Fruit fly (Drosophila melanogaster) whole organism, wandering third instar larva: Measurements from ENCODE around the gene Mpc1.

Source experiments
- HLH106 ChIP-seq: fragments of 200-800 bp; optimal IDR thresholded peaks from 3 replicates; lab custom pipeline; 2019; ENCODE audit warnings: missing biosample characterization, mild to moderate bottlenecking, missing genetic modification characterization, moderate library complexity
- Hr78 ChIP-seq: fragments of >200 bp; optimal IDR thresholded peaks from 2 replicates; lab custom pipeline; 2017; ENCODE audit warnings: missing biosample characterization, missing genetic modification characterization
- Myc ChIP-seq: fragments of >200 bp; optimal IDR thresholded peaks from 2 replicates; lab custom pipeline; 2017
- Rel ChIP-seq, 2 experiments: fragments of 200-800 bp; sonication (Bioruptor generic) in 1 of 2; optimal IDR thresholded peaks; 2 replicates in 1 of 2; 3 replicates in 1 of 2; lab custom pipeline; 2016 to 2019; ENCODE audit warnings: mild to moderate bottlenecking in 2 of 2, missing biosample characterization in 2 of 2, missing genetic modification characterization in 2 of 2, moderate library complexity in 1 of 2
- brk ChIP-seq: fragments of 200-800 bp; sonication (Bioruptor generic); optimal IDR thresholded peaks from 2 replicates; lab custom pipeline; 2016; ENCODE audit warnings: missing biosample characterization, mild to moderate bottlenecking, missing genetic modification characterization
- fru ChIP-seq: fragments of 200-800 bp; sonication (Bioruptor generic); optimal IDR thresholded peaks from 3 replicates; lab custom pipeline; 2016; ENCODE audit warnings: missing biosample characterization, mild to moderate bottlenecking, missing genetic modification characterization
- lola ChIP-seq: fragments of >200 bp; optimal IDR thresholded peaks from 2 replicates; lab custom pipeline; 2017; ENCODE audit warnings: missing biosample characterization, missing genetic modification characterization
- pan ChIP-seq: fragments of >200 bp; optimal IDR thresholded peaks from 2 replicates; lab custom pipeline; 2017
- sv ChIP-seq: fragments of 200-800 bp; sonication (Bioruptor generic); optimal IDR thresholded peaks from 3 replicates; lab custom pipeline; 2016; ENCODE audit warnings: missing biosample characterization, missing genetic modification characterization

DNA sequence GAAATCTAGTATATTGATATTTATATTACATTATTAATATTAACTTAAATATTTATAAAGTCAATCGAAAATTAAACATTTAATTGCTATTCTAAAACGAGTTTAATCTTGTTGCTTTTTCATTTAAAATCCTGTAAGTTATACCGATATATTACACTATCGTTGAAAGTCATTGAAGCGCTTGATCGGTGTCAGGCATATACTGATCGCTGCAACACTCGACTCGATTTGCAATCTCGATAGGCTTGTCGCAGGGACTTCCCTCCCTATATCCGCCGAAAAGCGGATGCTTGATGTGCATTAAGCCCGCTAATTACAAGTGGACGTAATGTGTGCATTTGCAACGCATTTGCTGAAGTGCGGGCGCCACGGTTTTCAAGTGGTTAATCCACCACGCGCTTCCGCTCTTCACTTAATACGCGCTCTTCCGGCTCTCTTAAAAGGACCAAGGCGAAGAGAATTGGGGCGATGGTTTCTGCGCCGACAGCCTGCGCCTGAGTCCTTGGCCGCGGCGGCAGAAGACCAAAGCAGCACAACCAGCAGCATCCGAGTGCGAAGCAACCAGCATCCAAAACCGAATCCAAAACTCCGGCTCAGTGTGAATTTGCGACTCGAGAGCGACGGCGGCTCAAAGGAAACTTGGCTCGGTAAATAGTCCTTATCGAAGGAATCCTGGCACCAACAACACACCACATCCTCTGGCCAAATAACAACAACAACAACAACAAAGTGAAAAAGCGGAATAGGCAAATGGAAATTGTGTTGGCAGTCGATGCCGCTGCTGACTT lies 653 bp upstream of the Mpc1 start, which contains the start of gene CG42613:
- no peak for TF ChIP-seq brk
- no peak for TF ChIP-seq fru (GFP tag; lab: Kevin White, UChicago)
- TF ChIP-seq lola (GFP tag; lab: Kevin White, UChicago) = no peak
- no peak for TF ChIP-seq pan (lab: Kevin White, UChicago)
- TF ChIP-seq Rel (GFP tag; optimal IDR thresholded peaks at IDR 0.05; lab: Kevin White, UChicago) = no peak
- no peak for TF ChIP-seq Rel (tag; optimal IDR thresholded peaks at IDR 0.05; lab: Kevin White, UChicago)
- TF ChIP-seq Hr78 (GFP tag; lab: Kevin White, UChicago) = no peak
- TF ChIP-seq Myc (lab: Kevin White, UChicago) = no peak
- TF ChIP-seq sv (GFP tag; lab: Kevin White, UChicago) = peak; percentile 45
- peak; percentile 20 for TF ChIP-seq HLH106
